Worm (Caenorhabditis elegans): ENCODE data around the gene VB0395L.1.

VB0395L.1 gene

ce11 chrX:16056404-16056803 lies 39.6 kb upstream of the VB0395L.1 start (continued):
- peak; percentile 97 for TF ChIP-seq lin-13 (GFP tag; optimal IDR thresholded peaks at IDR 0.05)
- TF ChIP-seq jun-1 (tag; optimal IDR thresholded peaks at IDR 0.05): peak; percentile 99
- TF ChIP-seq fkh-10 (GFP tag; optimal IDR thresholded peaks at IDR 0.05): peak; percentile 99
- TF ChIP-seq mxl-2 (GFP tag; conservative IDR thresholded peaks at IDR 0.05): no peak; the same call in none of the 2 replicates
- TF ChIP-seq unc-130 (GFP tag; optimal IDR thresholded peaks at IDR 0.05): peak; percentile 2
- TF ChIP-seq zag-1 (tag; optimal IDR thresholded peaks at IDR 0.05): peak; percentile 96
- peak; percentile 86 for TF ChIP-seq ceh-32 (tag; optimal IDR thresholded peaks at IDR 0.05; ENCODE audit: poor library complexity)
- peak; percentile 97 for TF ChIP-seq php-3 (GFP tag; IDR thresholded peaks at IDR 0.05)
- peak; percentile 99 for TF ChIP-seq F37D6.2 (tag; optimal IDR thresholded peaks at IDR 0.05)
- peak; percentile 77 to 99 for TF ChIP-seq unc-62 (GFP tag; optimal IDR thresholded peaks at IDR 0.05 in 1 of 2)
- no peak for TF ChIP-seq unc-62 (tag; optimal IDR thresholded peaks at IDR 0.05)
- peak; percentile 93 to 96 for TF ChIP-seq lsy-2 (tag; optimal IDR thresholded peaks at IDR 0.05)
- TF ChIP-seq hlh-30 (tag; optimal IDR thresholded peaks at IDR 0.05; ENCODE audit: insufficient read depth): peak; percentile 93
- TF ChIP-seq duxl-1 (tag; optimal IDR thresholded peaks at IDR 0.05; ENCODE audit: poor library complexity): peak; percentile 98
- TF ChIP-seq spr-1 (tag; optimal IDR thresholded peaks at IDR 0.05): peak; percentile 98
- peak; percentile 32 to 84; a peak in 2 of 4 replicates for TF ChIP-seq madf-5 (GFP tag; IDR thresholded peaks at IDR 0.05)
- TF ChIP-seq dve-1 (tag; optimal IDR thresholded peaks at IDR 0.05; ENCODE audit: insufficient read depth): peak; percentile 99
- TF ChIP-seq mes-2 (tag; optimal IDR thresholded peaks at IDR 0.05; ENCODE audit: poor library complexity, severe bottlenecking): peak; percentile 96
- peak; percentile 93 for TF ChIP-seq mdt-29 (GFP tag; IDR thresholded peaks at IDR 0.05)
- peak; percentile 85 for TF ChIP-seq ceh-28 (tag; optimal IDR thresholded peaks at IDR 0.05)
- peak; percentile 98 for TF ChIP-seq nhr-42 (GFP tag; IDR thresholded peaks at IDR 0.05)
- TF ChIP-seq nhr-102 (tag; optimal IDR thresholded peaks at IDR 0.05): peak; percentile 99
- 0 out of 2 replicates have a peak, but pooled peaks have one; percentile 62 for TF ChIP-seq Y48G9A.11 (GFP tag; IDR thresholded peaks at IDR 0.05)
- TF ChIP-seq pqm-1 (tag; optimal IDR thresholded peaks at IDR 0.05): peak; percentile 44
- TF ChIP-seq hmg-1.1 (GFP tag; IDR thresholded peaks at IDR 0.05): peak; percentile 100
- peak; percentile 96 for TF ChIP-seq F10B5.3 (tag; optimal IDR thresholded peaks at IDR 0.05)
- peak; percentile 42 for TF ChIP-seq snpc-4 (tag; optimal IDR thresholded peaks at IDR 0.05)
- TF ChIP-seq daf-12 (tag; optimal IDR thresholded peaks at IDR 0.05): peak; percentile 7
- TF ChIP-seq mep-1 (tag; optimal IDR thresholded peaks at IDR 0.05): peak; percentile 99
- peak; percentile 92 for TF ChIP-seq nhr-25 (tag; optimal IDR thresholded peaks at IDR 0.05; ENCODE audit: borderline replicate concordance, insufficient read depth)
- TF ChIP-seq unc-39 (tag; optimal IDR thresholded peaks at IDR 0.05): no peak
- peak; percentile 78 for TF ChIP-seq ztf-11 (tag; optimal IDR thresholded peaks at IDR 0.05)
- peak; percentile 93 for TF ChIP-seq spr-3 (GFP tag; optimal IDR thresholded peaks at IDR 0.05)
- peak; percentile 88 for TF ChIP-seq ZK337.2 (GFP tag; IDR thresholded peaks at IDR 0.05)
- TF ChIP-seq snpc-1.2 (GFP tag; IDR thresholded peaks at IDR 0.05): peak; percentile 67
- peak; percentile 49; the same call in 1 of the 2 replicates for TF ChIP-seq lim-7 (GFP tag; IDR thresholded peaks at IDR 0.05)
- TF ChIP-seq daf-16 (GFP tag; optimal IDR thresholded peaks at IDR 0.05): peak; percentile 94 to 99
- TF ChIP-seq daf-16 (tag; optimal IDR thresholded peaks at IDR 0.05): peak; percentile 87
- TF ChIP-seq T20F7.1 (GFP tag; optimal IDR thresholded peaks at IDR 0.05): peak; percentile 91
- TF ChIP-seq T26A8.4 (GFP tag; IDR thresholded peaks at IDR 0.05): peak; percentile 99
- TF ChIP-seq nhr-76 (tag; optimal IDR thresholded peaks at IDR 0.05): peak; percentile 84
- TF ChIP-seq nhr-28 (tag; optimal IDR thresholded peaks at IDR 0.05): peak; percentile 85
- no peak for TF ChIP-seq F26F4.8 (GFP tag; conservative IDR thresholded peaks at IDR 0.05)
- TF ChIP-seq hlh-11 (tag; optimal IDR thresholded peaks at IDR 0.05): peak; percentile 96
- TF ChIP-seq gei-8 (GFP tag; optimal IDR thresholded peaks at IDR 0.05): peak; percentile 91
- peak; percentile 7 for TF ChIP-seq lin-15B (tag; optimal IDR thresholded peaks at IDR 0.05)
- TF ChIP-seq saeg-2 (GFP tag; IDR thresholded peaks at IDR 0.05): peak; percentile 94
- no peak for TF ChIP-seq nhr-111 (GFP tag; optimal IDR thresholded peaks at IDR 0.05)
- TF ChIP-seq R02D3.7 (tag; optimal IDR thresholded peaks at IDR 0.05): no peak
- TF ChIP-seq zfp-2 (tag; optimal IDR thresholded peaks at IDR 0.05): peak; percentile 77
- TF ChIP-seq ces-1 (GFP tag; optimal IDR thresholded peaks at IDR 0.05): peak; percentile 93
